Worm (Caenorhabditis elegans): ENCODE measurements around the gene F54F7.9.

DNA sequence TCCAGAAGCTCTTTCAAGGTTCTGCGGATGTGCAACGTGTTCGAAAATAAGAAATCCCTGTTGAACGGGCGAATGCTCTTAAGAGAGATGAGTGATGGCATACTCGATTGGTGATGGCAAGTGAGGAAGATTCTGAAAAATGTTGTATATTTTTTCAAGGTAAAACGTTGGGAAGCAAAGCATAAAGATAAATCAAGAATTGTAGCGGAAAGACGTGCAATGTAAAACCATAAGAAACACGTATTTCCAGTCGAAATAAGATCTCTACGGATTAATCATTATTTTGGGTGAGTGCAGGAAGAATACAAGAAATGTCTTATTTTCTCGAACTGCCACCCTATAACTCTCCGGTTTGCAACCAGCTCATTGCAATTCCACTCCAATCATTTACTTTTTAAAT is 20.7 kb upstream of the F54F7.9 start, which contains the start of gene dot-1.2:
- TF ChIP-seq him-1 (tag; optimal IDR thresholded peaks at IDR 0.05) (no peak), dao-5 (tag; optimal IDR thresholded peaks at IDR 0.05) (no peak)
